Fruit fly (Drosophila melanogaster): ENCODE measurements around the gene Dnz1.

DNA sequence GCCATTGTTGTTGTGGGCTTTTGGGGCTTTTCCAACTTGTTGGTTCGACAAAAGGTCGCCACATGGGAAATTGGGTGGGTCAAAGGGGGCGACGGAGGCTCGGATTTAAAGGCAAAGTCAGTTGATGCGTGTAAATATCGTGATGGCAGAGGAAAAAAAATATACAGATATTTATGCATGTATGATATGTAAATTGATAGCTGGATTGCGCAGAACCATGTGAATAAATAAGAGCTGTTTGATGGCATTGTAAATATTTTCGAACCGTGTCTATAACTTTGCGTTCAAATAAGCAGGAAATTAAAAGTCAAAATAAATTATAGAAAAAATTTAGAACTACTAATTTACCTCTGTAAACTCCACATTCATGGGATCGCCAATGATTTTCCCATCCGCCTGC is 33.8 kb downstream of the Dnz1 start:
- TF ChIP-seq CTCF (optimal IDR thresholded peaks at IDR 0.05) (no peak), CG8478 (optimal IDR thresholded peaks at IDR 0.05) (no peak)
